Fruit fly (Drosophila melanogaster) whole organism, embryonic: ENCODE measurements around the gene Zir.

ENCODE experiments used
- Antp ChIP-seq: fragments of 200-800 bp; sonication (Bioruptor generic); optimal IDR thresholded peaks from 3 replicates; lab custom pipeline; 2016; ENCODE audit warnings: missing biosample characterization, missing genetic modification characterization
- Atf-2 ChIP-seq: fragments of 200-800 bp; sonication (Bioruptor generic); optimal IDR thresholded peaks from 2 replicates; lab custom pipeline; 2016; ENCODE audit warnings: missing biosample characterization, missing genetic modification characterization
- CG11093 ChIP-seq: fragments of 200-800 bp; sonication (Bioruptor generic); IDR thresholded peaks from 3 replicates; pipeline ENCODE4 v1.3.6; 2022; ENCODE audit warnings: missing biosample characterization, missing genetic modification characterization
- CG11696 ChIP-seq: fragments of 200-800 bp; sonication (Bioruptor generic); IDR thresholded peaks from 2 replicates; pipeline ENCODE4 v1.3.6; 2022; ENCODE audit warnings: missing biosample characterization, missing genetic modification characterization
- CG15073 ChIP-seq: fragments of 200-800 bp; sonication (Bioruptor generic); optimal IDR thresholded peaks from 2 replicates; lab custom pipeline; 2016; ENCODE audit warnings: missing biosample characterization, missing genetic modification characterization
- CG17361 ChIP-seq: fragments of 200-800 bp; sonication (Bioruptor generic); IDR thresholded peaks from 3 replicates; pipeline ENCODE4 v1.3.6; 2022; ENCODE audit warnings: missing biosample characterization, missing genetic modification characterization
- CG17912 ChIP-seq: fragments of 200-800 bp; sonication (Bioruptor generic); optimal IDR thresholded peaks from 2 replicates; lab custom pipeline; 2018; ENCODE audit warnings: missing biosample characterization, mild to moderate bottlenecking, missing genetic modification characterization
- CG2199 ChIP-seq: fragments of 200-800 bp; sonication (Bioruptor generic); IDR thresholded peaks from 3 replicates; pipeline ENCODE4 v1.3.6; 2022; ENCODE audit warnings: missing biosample characterization, missing genetic modification characterization
- CG2875 ChIP-seq: fragments of 200-800 bp; sonication (Bioruptor generic); optimal IDR thresholded peaks from 2 replicates; lab custom pipeline; 2017; ENCODE audit warnings: missing biosample characterization, mild to moderate bottlenecking, missing genetic modification characterization, missing genetic modification reagents
- CG31388 ChIP-seq: fragments of 200-800 bp; sonication (Bioruptor generic); optimal IDR thresholded peaks from 2 replicates; lab custom pipeline; 2016; ENCODE audit warnings: missing biosample characterization, missing genetic modification characterization
- CG3281 ChIP-seq: fragments of 200-800 bp; sonication (Bioruptor generic); optimal IDR thresholded peaks from 3 replicates; lab custom pipeline; 2017; ENCODE audit warnings: missing biosample characterization, mild to moderate bottlenecking, missing genetic modification characterization
- CG34376 ChIP-seq: fragments of 200-800 bp; sonication (Bioruptor generic); optimal IDR thresholded peaks from 2 replicates; lab custom pipeline; 2018; ENCODE audit warnings: missing biosample characterization, mild to moderate bottlenecking, missing genetic modification characterization
- CG34422 ChIP-seq: fragments of 200-800 bp; sonication (Bioruptor generic); IDR thresholded peaks from 3 replicates; pipeline ENCODE4 v1.3.6; 2022; ENCODE audit warnings: missing biosample characterization, missing genetic modification characterization
- CG3726 ChIP-seq: fragments of 200-800 bp; sonication (Bioruptor generic); IDR thresholded peaks from 3 replicates; pipeline ENCODE4, ENCODE4 v1.3.6; 2022; ENCODE audit warnings: missing biosample characterization, missing genetic modification characterization
- CG42726 ChIP-seq: fragments of 200-800 bp; sonication (Bioruptor generic); IDR thresholded peaks from 2 replicates; pipeline ENCODE4 v1.3.6; 2022; ENCODE audit warnings: missing biosample characterization, missing genetic modification characterization; ENCODE audit not compliant: partially characterized antibody
- CG4360 ChIP-seq: fragments of 200-800 bp; sonication (Bioruptor generic); IDR thresholded peaks from 2 replicates; pipeline ENCODE4 v1.3.6; 2022; ENCODE audit warnings: missing biosample characterization, missing genetic modification characterization
- CG6765 ChIP-seq: fragments of 200-800 bp; sonication (Bioruptor generic); optimal IDR thresholded peaks from 3 replicates; lab custom pipeline; 2017; ENCODE audit warnings: missing biosample characterization, mild to moderate bottlenecking, missing genetic modification characterization
- CG8924 ChIP-seq: fragments of 200-800 bp; optimal IDR thresholded peaks from 3 replicates; lab custom pipeline; 2019; ENCODE audit warnings: missing biosample characterization, mild to moderate bottlenecking, missing genetic modification characterization, moderate library complexity
- CG9609 ChIP-seq: fragments of 200-800 bp; sonication (Bioruptor generic); optimal IDR thresholded peaks from 3 replicates; lab custom pipeline; 2016; ENCODE audit warnings: missing biosample characterization, missing genetic modification characterization
- Chrac-16 ChIP-seq: fragments of 200-800 bp; sonication (Bioruptor generic); optimal IDR thresholded peaks from 3 replicates; lab custom pipeline; 2016; ENCODE audit warnings: missing biosample characterization, missing genetic modification characterization
- CoRest ChIP-seq: fragments of 200-800 bp; sonication (Bioruptor generic); optimal IDR thresholded peaks from 3 replicates; lab custom pipeline; 2018; ENCODE audit warnings: missing biosample characterization, mild to moderate bottlenecking, missing genetic modification characterization, moderate library complexity
- Dfd ChIP-seq, 2 experiments: fragments of >200 bp; optimal IDR thresholded peaks; 2 replicates each; lab custom pipeline; 2017; ENCODE audit warnings: missing biosample characterization in 2 of 2, missing genetic modification characterization in 2 of 2
- Dref ChIP-seq: fragments of 200-800 bp; sonication (Bioruptor generic); IDR thresholded peaks from 2 replicates; pipeline ENCODE4 v1.3.6; 2022; ENCODE audit warnings: missing biosample characterization, missing genetic modification characterization
- E2f1 ChIP-seq: fragments of 200-800 bp; sonication (Bioruptor generic); IDR thresholded peaks from 2 replicates; pipeline ENCODE4 v1.3.6; 2022; ENCODE audit warnings: missing biosample characterization, missing genetic modification characterization
- E2f2 ChIP-seq: fragments of 200-800 bp; sonication (Bioruptor generic); IDR thresholded peaks from 2 replicates; pipeline ENCODE4 v1.3.6; 2022; ENCODE audit warnings: missing biosample characterization, missing genetic modification characterization
- GATAe ChIP-seq: fragments of 200-800 bp; sonication (Bioruptor generic); conservative IDR thresholded peaks from 2 replicates; pipeline ENCODE4 v1.3.6; 2022; ENCODE audit warnings: missing biosample characterization, missing genetic modification characterization
- MTF-1 ChIP-seq: fragments of 200-800 bp; sonication (Bioruptor generic); optimal IDR thresholded peaks from 2 replicates; lab custom pipeline; 2018; ENCODE audit warnings: missing biosample characterization, mild to moderate bottlenecking, missing genetic modification characterization, borderline replicate concordance
- Max ChIP-seq: fragments of 200-800 bp; sonication (Bioruptor generic); optimal IDR thresholded peaks from 2 replicates; lab custom pipeline; 2016; ENCODE audit warnings: missing biosample characterization, mild to moderate bottlenecking, missing genetic modification characterization
- Neu2 ChIP-seq: fragments of 200-800 bp; sonication (Bioruptor generic); optimal IDR thresholded peaks from 3 replicates; lab custom pipeline; 2016; ENCODE audit warnings: missing biosample characterization, missing genetic modification characterization, borderline replicate concordance
- Ravus ChIP-seq: fragments of 200-800 bp; sonication (Bioruptor generic); IDR thresholded peaks from 2 replicates; pipeline ENCODE4 v1.3.6; 2022; ENCODE audit warnings: missing biosample characterization, missing genetic modification characterization
- Taf1 ChIP-seq: fragments of 200-800 bp; sonication (Bioruptor generic); IDR thresholded peaks from 2 replicates; pipeline ENCODE4 v1.3.6; 2022; ENCODE audit warnings: missing biosample characterization, missing genetic modification characterization
- Vsx1 ChIP-seq: fragments of 200-800 bp; sonication (Bioruptor generic); optimal IDR thresholded peaks from 2 replicates; lab custom pipeline; 2017; ENCODE audit warnings: missing biosample characterization, mild to moderate bottlenecking, missing genetic modification characterization, missing genetic modification reagents
- bab2 ChIP-seq: fragments of 200-800 bp; sonication (Bioruptor generic); optimal IDR thresholded peaks from 2 replicates; lab custom pipeline; 2016; ENCODE audit warnings: missing biosample characterization, missing genetic modification characterization
- chinmo ChIP-seq: fragments of 200-800 bp; sonication (Bioruptor generic); IDR thresholded peaks from 4 replicates; pipeline ENCODE4 v1.3.6; 2022; ENCODE audit warnings: missing biosample characterization, missing genetic modification characterization; ENCODE audit not compliant: partially characterized antibody
- croc ChIP-seq: fragments of 200-800 bp; sonication (Bioruptor generic); conservative IDR thresholded peaks from 3 replicates; pipeline ENCODE4 v1.3.6; 2022; ENCODE audit warnings: missing biosample characterization, missing genetic modification characterization
- disco-r ChIP-seq: fragments of 200-800 bp; sonication (Bioruptor generic); optimal IDR thresholded peaks from 2 replicates; lab custom pipeline; 2016; ENCODE audit warnings: missing biosample characterization, missing genetic modification characterization
- eyg ChIP-seq: fragments of 200-800 bp; sonication (Bioruptor generic); optimal IDR thresholded peaks from 3 replicates; lab custom pipeline; 2016; ENCODE audit warnings: missing biosample characterization, missing genetic modification characterization
- ftz-f1 ChIP-seq: fragments of 200-800 bp; sonication (Bioruptor generic); optimal IDR thresholded peaks from 2 replicates; lab custom pipeline; 2016; ENCODE audit warnings: missing biosample characterization, missing genetic modification characterization
- gfzf ChIP-seq: fragments of 200-800 bp; sonication (Bioruptor generic); optimal IDR thresholded peaks from 2 replicates; lab custom pipeline; 2016; ENCODE audit warnings: missing biosample characterization, mild to moderate bottlenecking, missing genetic modification characterization, moderate library complexity
- hbn ChIP-seq: fragments of 200-800 bp; sonication (Bioruptor generic); IDR thresholded peaks from 2 replicates; pipeline ENCODE4 v1.3.6; 2022; ENCODE audit warnings: missing biosample characterization, missing genetic modification characterization; ENCODE audit not compliant: partially characterized antibody
- her ChIP-seq: fragments of 200-800 bp; sonication (Bioruptor generic); optimal IDR thresholded peaks from 2 replicates; lab custom pipeline; 2016; ENCODE audit warnings: missing biosample characterization, missing genetic modification characterization
- hkb ChIP-seq, 2 experiments: fragments of 200-800 bp in 1 of 2; fragments of >200 bp in 1 of 2; sonication (Bioruptor generic) in 1 of 2; IDR thresholded peaks in 1 of 2; optimal IDR thresholded peaks in 1 of 2; 2 replicates each; pipeline versions ENCODE4 v1.3.6 to Lab custom; 2017 to 2022; ENCODE audit warnings: missing biosample characterization in 1 of 2, missing genetic modification characterization in 1 of 2
- kni ChIP-seq: fragments of 200-800 bp; sonication (Bioruptor generic); optimal IDR thresholded peaks from 3 replicates; lab custom pipeline; 2017; ENCODE audit warnings: mild to moderate bottlenecking, missing biosample characterization, missing genetic modification reagents, missing genetic modification characterization
- odd ChIP-seq: fragments of 200-800 bp; sonication (Bioruptor generic); optimal IDR thresholded peaks from 2 replicates; lab custom pipeline; 2017; ENCODE audit warnings: missing biosample characterization, mild to moderate bottlenecking, missing genetic modification characterization
- otp ChIP-seq: fragments of 200-800 bp; sonication (Bioruptor generic); IDR thresholded peaks from 3 replicates; pipeline ENCODE4, ENCODE4 v1.3.6; 2022; ENCODE audit warnings: missing biosample characterization, missing genetic modification characterization
- scrt ChIP-seq: fragments of 200-800 bp; sonication (Bioruptor generic); optimal IDR thresholded peaks from 2 replicates; lab custom pipeline; 2018; ENCODE audit warnings: missing biosample characterization, mild to moderate bottlenecking, missing genetic modification characterization, moderate library complexity
- sens ChIP-seq: fragments of 200-800 bp; sonication (Bioruptor generic); peaks from one replicate; lab custom pipeline; 2016; ENCODE audit warnings: missing biosample characterization, missing genetic modification characterization
- shn ChIP-seq: fragments of 200-800 bp; sonication (Bioruptor generic); optimal IDR thresholded peaks from 3 replicates; lab custom pipeline; 2016; ENCODE audit warnings: missing biosample characterization, missing genetic modification characterization
- ssp ChIP-seq: fragments of 200-800 bp; sonication (Bioruptor generic); IDR thresholded peaks from 2 replicates; pipeline ENCODE4 v1.3.6; 2022; ENCODE audit warnings: missing biosample characterization, missing genetic modification characterization
- toy ChIP-seq: fragments of 200-800 bp; sonication (Bioruptor generic); IDR thresholded peaks from 2 replicates; pipeline ENCODE4 v1.3.6; 2022; ENCODE audit warnings: missing biosample characterization, missing genetic modification characterization
- wor ChIP-seq: fragments of 200-800 bp; sonication (Bioruptor generic); IDR thresholded peaks from 2 replicates; pipeline ENCODE4 v1.3.6; 2022; ENCODE audit warnings: missing biosample characterization, missing genetic modification characterization

Zir gene

DNA sequence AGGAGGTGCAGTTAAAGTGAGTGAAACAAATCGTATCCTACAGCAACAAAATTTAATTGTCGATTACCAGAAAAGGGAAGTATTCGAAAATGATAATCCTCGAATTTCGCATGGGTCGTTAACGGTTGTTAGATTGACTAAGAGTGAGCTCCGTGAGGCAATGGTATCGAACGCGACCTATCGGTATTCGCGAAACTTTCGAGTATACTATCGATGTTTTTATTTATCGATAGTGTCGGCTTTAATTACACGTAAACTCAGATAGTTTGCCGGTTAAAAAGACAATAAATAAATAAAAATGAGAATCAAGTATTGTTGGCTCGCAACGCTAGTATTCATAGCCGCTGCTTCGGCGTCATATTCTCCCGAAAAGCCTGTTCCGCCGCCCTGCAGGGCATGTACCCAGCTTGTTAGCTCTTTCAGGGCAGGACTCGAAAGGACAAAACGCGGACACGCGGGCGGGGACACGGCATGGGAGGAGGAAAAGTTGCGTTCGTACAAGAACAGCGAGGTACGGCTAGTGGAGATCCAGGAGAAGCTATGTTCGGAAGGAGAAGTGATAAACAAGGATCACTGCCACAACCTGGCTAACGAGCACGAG, 7.7 kb downstream of the Zir start, which contains the start of gene Creld (continued):
- TF ChIP-seq Vsx1 (GFP tag; lab: Kevin White, UChicago) = no peak
- TF ChIP-seq CG3281 (GFP tag; lab: Kevin White, UChicago) = no peak
- no peak for TF ChIP-seq CG2875
- no peak for TF ChIP-seq CG11093 (GFP tag; lab: Robert Waterston, UW)
- no peak for TF ChIP-seq CG34376
- no peak for TF ChIP-seq ftz-f1 (GFP tag; lab: Kevin White, UChicago)
- TF ChIP-seq CG3726 (GFP tag; lab: Robert Waterston, UW) = no peak
- no peak for TF ChIP-seq hkb (optimal IDR thresholded peaks at IDR 0.05; lab: Kevin White, UChicago)
- TF ChIP-seq hkb (GFP tag; IDR thresholded peaks at IDR 0.05; lab: Robert Waterston, UW) = no peak
- peak; percentile 100; the same call in 3 of the 4 replicates for TF ChIP-seq chinmo
- peak; percentile 8 for TF ChIP-seq Max (GFP tag; lab: Kevin White, UChicago)
- no peak for TF ChIP-seq Dfd (GFP tag; optimal IDR thresholded peaks at IDR 0.05; lab: Kevin White, UChicago)
- no peak for TF ChIP-seq Ravus
- no peak for TF ChIP-seq odd (GFP tag; lab: Kevin White, UChicago)
- TF ChIP-seq MTF-1 (GFP tag; lab: Kevin White, UChicago) = no peak
- TF ChIP-seq CG42726 (GFP tag; lab: Robert Waterston, UW) = peak; percentile 100
- TF ChIP-seq CG15073 (GFP tag; lab: Kevin White, UChicago) = no peak
- TF ChIP-seq shn (GFP tag; lab: Kevin White, UChicago) = no peak
- no peak for TF ChIP-seq scrt (GFP tag; lab: Kevin White, UChicago)
- TF ChIP-seq CG8924 (tag; lab: Kevin White, UChicago) = no peak
- no peak for TF ChIP-seq CG31388 (GFP tag; lab: Kevin White, UChicago)
- peak; percentile 41 for TF ChIP-seq gfzf (GFP tag; lab: Kevin White, UChicago)
- no peak for TF ChIP-seq E2f1 (GFP tag; lab: Robert Waterston, UW)
- TF ChIP-seq otp (GFP tag; lab: Robert Waterston, UW) = no peak
- no peak for TF ChIP-seq CG9609
- no peak; the same call in 2 of the 3 replicates for TF ChIP-seq CG34422
- TF ChIP-seq CG6765 = no peak
- no peak for TF ChIP-seq bab2 (GFP tag; lab: Kevin White, UChicago)
- TF ChIP-seq Dref (GFP tag; lab: Robert Waterston, UW) = peak; percentile 98
- peak; percentile 100 for TF ChIP-seq hbn
- no peak for TF ChIP-seq eyg (GFP tag; lab: Kevin White, UChicago)
- TF ChIP-seq disco-r (GFP tag; lab: Kevin White, UChicago) = no peak
- no peak for TF ChIP-seq CG17361 (GFP tag; lab: Robert Waterston, UW)
- no peak for TF ChIP-seq her (GFP tag; lab: Kevin White, UChicago)
- no peak for TF ChIP-seq croc (GFP tag; lab: Robert Waterston, UW)
- TF ChIP-seq sens (GFP tag; lab: Kevin White, UChicago) = peak; percentile 65
- TF ChIP-seq E2f2 (GFP tag; lab: Robert Waterston, UW) = peak; percentile 72
- TF ChIP-seq CoRest (tag; lab: Kevin White, UChicago) = no peak
- no peak for TF ChIP-seq kni (GFP tag; lab: Kevin White, UChicago)
- no peak for TF ChIP-seq Neu2 (GFP tag; lab: Kevin White, UChicago)
- TF ChIP-seq GATAe = no peak
- TF ChIP-seq CG17912 (GFP tag; lab: Kevin White, UChicago) = no peak
- no peak for TF ChIP-seq Chrac-16 (GFP tag; lab: Kevin White, UChicago)
- no peak for TF ChIP-seq CG4360 (GFP tag; lab: Robert Waterston, UW)
- no peak for TF ChIP-seq CG2199 (GFP tag; lab: Robert Waterston, UW)
- no peak for TF ChIP-seq Antp (GFP tag; lab: Kevin White, UChicago)
- no peak for TF ChIP-seq toy (GFP tag; lab: Robert Waterston, UW)
- no peak for TF ChIP-seq Taf1 (GFP tag; lab: Robert Waterston, UW)
- TF ChIP-seq CG11696 (GFP tag; lab: Robert Waterston, UW) = no peak
- peak; percentile 0 for TF ChIP-seq Atf-2 (GFP tag; lab: Kevin White, UChicago)
- no peak for TF ChIP-seq ssp (GFP tag; lab: Robert Waterston, UW)
- no peak for TF ChIP-seq wor
